Fruit fly (Drosophila melanogaster) whole organism, embryonic: ENCODE measurements around the gene CG34283.
A peak's percentile ranks its signal among the peaks of the same experiment; 100 is the strongest.

ENCODE experiments used
- Antp ChIP-seq: fragments of 200-800 bp; sonication (Bioruptor generic); optimal IDR thresholded peaks from 3 replicates; lab custom pipeline; 2016; ENCODE audit warnings: missing biosample characterization, missing genetic modification characterization
- Atf3 ChIP-seq: fragments of 200-800 bp; sonication (Bioruptor generic); optimal IDR thresholded peaks from 3 replicates; lab custom pipeline; 2016; ENCODE audit warnings: missing biosample characterization, missing genetic modification characterization
- BEAF-32 ChIP-seq: fragments of 200-800 bp; sonication (Bioruptor generic); optimal IDR thresholded peaks from 3 replicates; lab custom pipeline; 2017; ENCODE audit warnings: missing biosample characterization, missing genetic modification characterization, mild to moderate bottlenecking, moderate library complexity, missing genetic modification reagents
- CG11504 ChIP-seq: fragments of 200-800 bp; sonication (Bioruptor generic); optimal IDR thresholded peaks from 3 replicates; lab custom pipeline; 2019; ENCODE audit warnings: missing biosample characterization, mild to moderate bottlenecking, missing genetic modification characterization, moderate library complexity
- CG11695 ChIP-seq: fragments of 200-800 bp; sonication (Bioruptor generic); IDR thresholded peaks from 3 replicates; pipeline ENCODE4 v1.3.6; 2022; ENCODE audit warnings: missing biosample characterization, missing genetic modification characterization
- CG12071 ChIP-seq: fragments of 200-800 bp; sonication (Bioruptor generic); optimal IDR thresholded peaks from 3 replicates; lab custom pipeline; 2018; ENCODE audit warnings: missing biosample characterization, mild to moderate bottlenecking, missing genetic modification characterization
- CG12769 ChIP-seq: fragments of 200-800 bp; sonication (Bioruptor generic); optimal IDR thresholded peaks from 2 replicates; lab custom pipeline; 2019; ENCODE audit warnings: missing biosample characterization, mild to moderate bottlenecking, missing genetic modification characterization, moderate library complexity
- CG13424 ChIP-seq: fragments of 200-800 bp; sonication (Bioruptor generic); optimal IDR thresholded peaks from 2 replicates; lab custom pipeline; 2019; ENCODE audit warnings: missing biosample characterization, mild to moderate bottlenecking, missing genetic modification characterization, moderate library complexity
- CG14014 ChIP-seq: fragments of 200-800 bp; sonication (Bioruptor generic); IDR thresholded peaks from 2 replicates; pipeline ENCODE4 v1.3.6; 2022; ENCODE audit warnings: missing biosample characterization, missing genetic modification characterization
- CG14441 ChIP-seq: fragments of 200-800 bp; sonication (Bioruptor generic); IDR thresholded peaks from 2 replicates; pipeline ENCODE4 v1.3.6; 2022; ENCODE audit warnings: missing biosample characterization, missing genetic modification characterization
- CG15269 ChIP-seq: fragments of 200-800 bp; sonication (Bioruptor generic); optimal IDR thresholded peaks from 2 replicates; lab custom pipeline; 2018; ENCODE audit warnings: missing biosample characterization, mild to moderate bottlenecking, missing genetic modification characterization, moderate library complexity
- CG15601 ChIP-seq: fragments of 200-800 bp; sonication (Bioruptor generic); optimal IDR thresholded peaks from 3 replicates; lab custom pipeline; 2019; ENCODE audit warnings: missing biosample characterization, mild to moderate bottlenecking, missing genetic modification characterization, moderate library complexity
- CG16863 ChIP-seq: fragments of 200-800 bp; sonication (Bioruptor generic); optimal IDR thresholded peaks from 3 replicates; lab custom pipeline; 2016; ENCODE audit warnings: missing biosample characterization, missing genetic modification characterization
- CG17359 ChIP-seq: fragments of 200-800 bp; sonication (Bioruptor generic); optimal IDR thresholded peaks from 3 replicates; lab custom pipeline; 2018; ENCODE audit warnings: missing biosample characterization, mild to moderate bottlenecking, missing genetic modification characterization, moderate library complexity
- CG17361 ChIP-seq: fragments of 200-800 bp; sonication (Bioruptor generic); IDR thresholded peaks from 3 replicates; pipeline ENCODE4 v1.3.6; 2022; ENCODE audit warnings: missing biosample characterization, missing genetic modification characterization
- CG18476 ChIP-seq: fragments of 200-800 bp; sonication (Bioruptor generic); optimal IDR thresholded peaks from 2 replicates; lab custom pipeline; 2016; ENCODE audit warnings: missing biosample characterization, mild to moderate bottlenecking, missing genetic modification characterization
- CG18599 ChIP-seq: fragments of 200-800 bp; sonication (Bioruptor generic); optimal IDR thresholded peaks from 3 replicates; lab custom pipeline; 2017; ENCODE audit warnings: missing biosample characterization, missing genetic modification characterization, mild to moderate bottlenecking, moderate library complexity, missing genetic modification reagents
- CG18764 ChIP-seq: fragments of 200-800 bp; sonication (Bioruptor generic); optimal IDR thresholded peaks from 3 replicates; lab custom pipeline; 2016; ENCODE audit warnings: missing biosample characterization, missing genetic modification characterization
- CG2712 ChIP-seq: fragments of 200-800 bp; optimal IDR thresholded peaks from 3 replicates; lab custom pipeline; 2019; ENCODE audit warnings: missing biosample characterization, mild to moderate bottlenecking, missing genetic modification characterization, moderate library complexity
- CG30403 ChIP-seq: fragments of 200-800 bp; sonication (Bioruptor generic); optimal IDR thresholded peaks from 3 replicates; lab custom pipeline; 2016; ENCODE audit warnings: missing biosample characterization, missing genetic modification characterization
- CG3163 ChIP-seq: fragments of 200-800 bp; sonication (Bioruptor generic); optimal IDR thresholded peaks from 3 replicates; lab custom pipeline; 2016; ENCODE audit warnings: missing biosample characterization, missing genetic modification characterization
- CG3726 ChIP-seq: fragments of 200-800 bp; sonication (Bioruptor generic); IDR thresholded peaks from 3 replicates; pipeline ENCODE4, ENCODE4 v1.3.6; 2022; ENCODE audit warnings: missing biosample characterization, missing genetic modification characterization
- CG3995 ChIP-seq: fragments of 200-800 bp; sonication (Bioruptor generic); optimal IDR thresholded peaks from 3 replicates; lab custom pipeline; 2016; ENCODE audit warnings: missing biosample characterization, missing genetic modification characterization
- CG5245 ChIP-seq: fragments of 200-800 bp; sonication (Bioruptor generic); optimal IDR thresholded peaks from 3 replicates; lab custom pipeline; 2016; ENCODE audit warnings: missing biosample characterization, missing genetic modification characterization
- CG7786 ChIP-seq: fragments of 200-800 bp; sonication (Bioruptor generic); optimal IDR thresholded peaks from 2 replicates; lab custom pipeline; 2016; ENCODE audit warnings: missing biosample characterization, missing genetic modification characterization
- CG9609 ChIP-seq: fragments of 200-800 bp; sonication (Bioruptor generic); optimal IDR thresholded peaks from 3 replicates; lab custom pipeline; 2016; ENCODE audit warnings: missing biosample characterization, missing genetic modification characterization
- Dll ChIP-seq: fragments of 200-800 bp; sonication (Bioruptor generic); IDR thresholded peaks from 4 replicates; pipeline ENCODE4 v1.3.6; 2022; ENCODE audit warnings: missing biosample characterization, missing genetic modification characterization; ENCODE audit not compliant: partially characterized antibody
- Ets97D ChIP-seq: fragments of 200-800 bp; sonication (Bioruptor generic); optimal IDR thresholded peaks from 3 replicates; lab custom pipeline; 2016; ENCODE audit warnings: missing biosample characterization, missing genetic modification characterization
- Gug ChIP-seq: fragments of 200-800 bp; sonication (Bioruptor generic); IDR thresholded peaks from 4 replicates; pipeline ENCODE4 v1.3.6; 2022; ENCODE audit warnings: missing biosample characterization, missing genetic modification characterization
- HmgD ChIP-seq: fragments of 200-800 bp; sonication (Bioruptor generic); optimal IDR thresholded peaks from 3 replicates; lab custom pipeline; 2016; ENCODE audit warnings: missing biosample characterization, missing genetic modification characterization
- Hr51 ChIP-seq, 2 experiments: fragments of 200-800 bp; sonication (Bioruptor generic); optimal IDR thresholded peaks; 2 replicates in 1 of 2; 3 replicates in 1 of 2; lab custom pipeline; 2016 to 2018; ENCODE audit warnings: missing biosample characterization in 2 of 2, missing genetic modification characterization in 2 of 2, mild to moderate bottlenecking in 1 of 2, moderate library complexity in 1 of 2
- MBD-R2 ChIP-seq: fragments of 200-800 bp; sonication (Bioruptor generic); IDR thresholded peaks from 2 replicates; pipeline ENCODE4 v1.3.6; 2022; ENCODE audit warnings: missing biosample characterization, missing genetic modification characterization
- Myb ChIP-seq: fragments of 200-800 bp; sonication (Bioruptor generic); optimal IDR thresholded peaks from 2 replicates; lab custom pipeline; 2016; ENCODE audit warnings: missing biosample characterization, missing genetic modification characterization
- ac ChIP-seq: fragments of 200-800 bp; sonication (Bioruptor generic); optimal IDR thresholded peaks from 3 replicates; lab custom pipeline; 2017; ENCODE audit warnings: missing biosample characterization, mild to moderate bottlenecking, missing genetic modification characterization
- cato ChIP-seq: fragments of 200-800 bp; sonication (Bioruptor generic); optimal IDR thresholded peaks from 2 replicates; lab custom pipeline; 2016; ENCODE audit warnings: missing biosample characterization, missing genetic modification characterization, borderline replicate concordance
- da ChIP-seq: fragments of 200-800 bp; sonication (Bioruptor generic); optimal IDR thresholded peaks from 2 replicates; lab custom pipeline; 2016; ENCODE audit warnings: missing biosample characterization, missing genetic modification characterization
- dmrt11E ChIP-seq: fragments of 200-800 bp; sonication (Bioruptor generic); optimal IDR thresholded peaks from 3 replicates; lab custom pipeline; 2018; ENCODE audit warnings: missing biosample characterization, mild to moderate bottlenecking, missing genetic modification characterization, moderate library complexity
- fd3F ChIP-seq: fragments of 200-800 bp; sonication (Bioruptor generic); optimal IDR thresholded peaks from 2 replicates; lab custom pipeline; 2018; ENCODE audit warnings: missing biosample characterization, mild to moderate bottlenecking, missing genetic modification characterization, moderate library complexity
- fu2 ChIP-seq: fragments of 200-800 bp; sonication (Bioruptor generic); optimal IDR thresholded peaks from 2 replicates; lab custom pipeline; 2016; ENCODE audit warnings: missing biosample characterization, missing genetic modification characterization
- h ChIP-seq: fragments of >200 bp; optimal IDR thresholded peaks from 2 replicates; lab custom pipeline; 2017
- repo ChIP-seq: fragments of 200-800 bp; sonication (Bioruptor generic); optimal IDR thresholded peaks from 2 replicates; lab custom pipeline; 2016; ENCODE audit warnings: missing biosample characterization, missing genetic modification characterization
- slou ChIP-seq: fragments of 200-800 bp; sonication (Bioruptor generic); optimal IDR thresholded peaks from 3 replicates; lab custom pipeline; 2016; ENCODE audit warnings: missing biosample characterization, missing genetic modification characterization
- so ChIP-seq: fragments of 200-800 bp; sonication (Bioruptor generic); IDR thresholded peaks from 3 replicates; pipeline ENCODE4 v1.3.6; 2022; ENCODE audit warnings: missing biosample characterization, missing genetic modification characterization
- sr ChIP-seq: fragments of 200-800 bp; sonication (Bioruptor generic); IDR thresholded peaks from 3 replicates; pipeline ENCODE4 v1.3.6; 2022; ENCODE audit warnings: missing biosample characterization, missing genetic modification characterization
- sug ChIP-seq: fragments of 200-800 bp; optimal IDR thresholded peaks from 2 replicates; lab custom pipeline; 2019; ENCODE audit warnings: missing biosample characterization, mild to moderate bottlenecking, missing genetic modification characterization, moderate library complexity
- tgo ChIP-seq: fragments of 200-800 bp; sonication (Bioruptor generic); IDR thresholded peaks from 3 replicates; pipeline ENCODE4 v1.3.6; 2022; ENCODE audit warnings: missing biosample characterization, missing genetic modification characterization
- twi ChIP-seq: fragments of 200-800 bp; optimal IDR thresholded peaks from 2 replicates; lab custom pipeline; 2019; ENCODE audit warnings: missing biosample characterization, mild to moderate bottlenecking, missing genetic modification characterization, moderate library complexity
- tx ChIP-seq: fragments of 200-800 bp; sonication (Bioruptor generic); optimal IDR thresholded peaks from 2 replicates; lab custom pipeline; 2016; ENCODE audit warnings: missing biosample characterization, missing genetic modification characterization
- unc-4 ChIP-seq: fragments of 200-800 bp; sonication (Bioruptor generic); IDR thresholded peaks from 2 replicates; pipeline ENCODE4 v1.3.6; 2022; ENCODE audit warnings: missing biosample characterization, missing genetic modification characterization; ENCODE audit not compliant: partially characterized antibody
- wor ChIP-seq: fragments of 200-800 bp; sonication (Bioruptor generic); IDR thresholded peaks from 2 replicates; pipeline ENCODE4 v1.3.6; 2022; ENCODE audit warnings: missing biosample characterization, missing genetic modification characterization
- zfh2 ChIP-seq: fragments of 200-800 bp; sonication (Bioruptor generic); optimal IDR thresholded peaks from 2 replicates; lab custom pipeline; 2016; ENCODE audit warnings: missing biosample characterization, missing genetic modification characterization

Gene CG34283

dm6 chr3R:18743270-18743922 is 21.0 kb upstream of the CG34283 start, which contains the start of gene Mekk1 (continued):
- peak; percentile 64 for TF ChIP-seq zfh2
- TF ChIP-seq MBD-R2 (GFP tag; lab: Robert Waterston, UW) = no peak
- peak; percentile 38 for TF ChIP-seq HmgD
- TF ChIP-seq slou = no peak
- TF ChIP-seq CG11695 (GFP tag; lab: Robert Waterston, UW) = no peak
- TF ChIP-seq fd3F (GFP tag; lab: Kevin White, UChicago) = no peak
- TF ChIP-seq CG17359 (tag; lab: Kevin White, UChicago) = peak; percentile 29
- peak; percentile 57 for TF ChIP-seq CG18599
- peak; percentile 31 for TF ChIP-seq Antp (GFP tag; lab: Kevin White, UChicago)
- no peak for TF ChIP-seq cato (GFP tag; lab: Kevin White, UChicago)
- peak in 1 of 2 experiments; percentile 54 for TF ChIP-seq Hr51 (GFP tag; optimal IDR thresholded peaks at IDR 0.05; lab: Kevin White, UChicago)
- peak; percentile 38 for TF ChIP-seq tx (GFP tag; lab: Kevin White, UChicago)
- TF ChIP-seq Dll (GFP tag; lab: Robert Waterston, UW) = peak; percentile 77
- TF ChIP-seq CG5245 = peak; percentile 29
- peak; percentile 74 for TF ChIP-seq unc-4 (GFP tag; lab: Robert Waterston, UW)
- no peak for TF ChIP-seq h
- peak; percentile 13 for TF ChIP-seq CG15601 (tag; lab: Kevin White, UChicago)
- peak; percentile 59 for TF ChIP-seq CG11504
- TF ChIP-seq CG7786 = peak; percentile 51
- TF ChIP-seq dmrt11E (tag; lab: Kevin White, UChicago) = no peak
- TF ChIP-seq CG3995 = peak; percentile 82
- peak; percentile 53 for TF ChIP-seq CG15269 (tag; lab: Kevin White, UChicago)
- TF ChIP-seq wor (GFP tag; lab: Robert Waterston, UW) = no peak
- TF ChIP-seq twi (tag; lab: Kevin White, UChicago) = peak; percentile 12
- TF ChIP-seq CG3726 (GFP tag; lab: Robert Waterston, UW) = no peak
- TF ChIP-seq CG2712 = peak; percentile 26
- no peak for TF ChIP-seq Atf3
- peak; percentile 66 for TF ChIP-seq fu2
- TF ChIP-seq Gug (GFP tag; lab: Robert Waterston, UW) = no peak; the same call in 3 of the 4 replicates
- no peak for TF ChIP-seq ac (GFP tag; lab: Kevin White, UChicago)
- TF ChIP-seq tgo = 0 out of 3 replicates have a peak, but pooled peaks have one; percentile 36
- TF ChIP-seq Myb (GFP tag; lab: Kevin White, UChicago) = peak; percentile 45
- TF ChIP-seq da (GFP tag; lab: Kevin White, UChicago) = no peak
- peak; percentile 74 for TF ChIP-seq CG13424 (tag; lab: Kevin White, UChicago)
- no peak for TF ChIP-seq CG12769 (tag; lab: Kevin White, UChicago)
- TF ChIP-seq sr (GFP tag; lab: Robert Waterston, UW) = no peak
- TF ChIP-seq so (GFP tag; lab: Robert Waterston, UW) = no peak
- no peak for TF ChIP-seq repo (GFP tag; lab: Kevin White, UChicago)
- peak; percentile 62 for TF ChIP-seq Ets97D (GFP tag; lab: Kevin White, UChicago)
- TF ChIP-seq CG12071 = no peak
- no peak for TF ChIP-seq CG18764 (GFP tag; lab: Kevin White, UChicago)
- peak; percentile 68 for TF ChIP-seq CG3163 (GFP tag; lab: Kevin White, UChicago)
- peak; percentile 58 for TF ChIP-seq CG17361 (GFP tag; lab: Robert Waterston, UW)
- no peak for TF ChIP-seq CG16863 (GFP tag; lab: Kevin White, UChicago)
- TF ChIP-seq CG18476 (GFP tag; lab: Kevin White, UChicago) = peak; percentile 35
- peak; percentile 83 for TF ChIP-seq sug (tag; lab: Kevin White, UChicago)
- TF ChIP-seq CG14014 = no peak
- TF ChIP-seq BEAF-32 = peak; percentile 82
- TF ChIP-seq CG30403 = peak; percentile 74
- TF ChIP-seq CG9609 (GFP tag; lab: Kevin White, UChicago) = peak; percentile 35
- TF ChIP-seq CG14441 (GFP tag; lab: Robert Waterston, UW) = no peak
